Fruit fly (Drosophila melanogaster) whole organism, embryonic: Measurements from ENCODE around the gene pug.

ENCODE experiments used
- B-H2 ChIP-seq: fragments of 200-800 bp; sonication (Bioruptor generic); optimal IDR thresholded peaks from 2 replicates; lab custom pipeline; 2018; ENCODE audit warnings: missing biosample characterization, mild to moderate bottlenecking, missing genetic modification characterization
- BEAF-32 ChIP-seq: fragments of 200-800 bp; sonication (Bioruptor generic); optimal IDR thresholded peaks from 3 replicates; lab custom pipeline; 2017; ENCODE audit warnings: missing biosample characterization, missing genetic modification characterization, mild to moderate bottlenecking, moderate library complexity, missing genetic modification reagents
- CG10147 ChIP-seq: fragments of 200-800 bp; sonication (Bioruptor generic); optimal IDR thresholded peaks from 2 replicates; lab custom pipeline; 2019; ENCODE audit warnings: missing biosample characterization, mild to moderate bottlenecking, missing genetic modification characterization, moderate library complexity
- CG10209 ChIP-seq: fragments of 200-800 bp; sonication (Bioruptor generic); optimal IDR thresholded peaks from 3 replicates; lab custom pipeline; 2017; ENCODE audit warnings: missing biosample characterization, mild to moderate bottlenecking, missing genetic modification characterization, missing genetic modification reagents
- CG10979 ChIP-seq: fragments of 200-800 bp; sonication (Bioruptor generic); optimal IDR thresholded peaks from 2 replicates; lab custom pipeline; 2018; ENCODE audit warnings: missing biosample characterization, mild to moderate bottlenecking, missing genetic modification characterization, moderate library complexity
- CG11085 ChIP-seq: fragments of 200-800 bp; sonication (Bioruptor generic); IDR thresholded peaks from 2 replicates; pipeline ENCODE4 v1.3.6; 2022; ENCODE audit warnings: missing biosample characterization, missing genetic modification characterization
- CG11504 ChIP-seq: fragments of 200-800 bp; sonication (Bioruptor generic); optimal IDR thresholded peaks from 3 replicates; lab custom pipeline; 2019; ENCODE audit warnings: missing biosample characterization, mild to moderate bottlenecking, missing genetic modification characterization, moderate library complexity
- CG15011 ChIP-seq: fragments of 200-800 bp; sonication (Bioruptor generic); optimal IDR thresholded peaks from 3 replicates; lab custom pipeline; 2018; ENCODE audit warnings: missing biosample characterization, mild to moderate bottlenecking, missing genetic modification characterization
- CG17361 ChIP-seq: fragments of 200-800 bp; sonication (Bioruptor generic); IDR thresholded peaks from 3 replicates; pipeline ENCODE4 v1.3.6; 2022; ENCODE audit warnings: missing biosample characterization, missing genetic modification characterization
- CG17568 ChIP-seq: fragments of 200-800 bp; sonication (Bioruptor generic); optimal IDR thresholded peaks from 2 replicates; lab custom pipeline; 2018; ENCODE audit warnings: missing biosample characterization, mild to moderate bottlenecking, missing genetic modification characterization, moderate library complexity
- CG17612 ChIP-seq: fragments of 200-800 bp; sonication (Bioruptor generic); IDR thresholded peaks from 2 replicates; pipeline ENCODE4 v1.3.6; 2022; ENCODE audit warnings: missing biosample characterization, missing genetic modification characterization
- CG17912 ChIP-seq: fragments of 200-800 bp; sonication (Bioruptor generic); optimal IDR thresholded peaks from 2 replicates; lab custom pipeline; 2018; ENCODE audit warnings: missing biosample characterization, mild to moderate bottlenecking, missing genetic modification characterization
- CG1792 ChIP-seq: fragments of 200-800 bp; sonication (Bioruptor generic); optimal IDR thresholded peaks from 2 replicates; lab custom pipeline; 2016; ENCODE audit warnings: missing biosample characterization, missing genetic modification characterization
- CG2120 ChIP-seq: fragments of 200-800 bp; sonication (Bioruptor generic); optimal IDR thresholded peaks from 3 replicates; lab custom pipeline; 2016; ENCODE audit warnings: missing biosample characterization, missing genetic modification characterization
- CG2202 ChIP-seq: fragments of 200-800 bp; sonication (Bioruptor generic); optimal IDR thresholded peaks from 2 replicates; lab custom pipeline; 2018; ENCODE audit warnings: missing biosample characterization, mild to moderate bottlenecking, missing genetic modification characterization
- CG2678 ChIP-seq: fragments of 200-800 bp; sonication (Bioruptor generic); optimal IDR thresholded peaks from 3 replicates; lab custom pipeline; 2019; ENCODE audit warnings: missing biosample characterization, mild to moderate bottlenecking, missing genetic modification characterization, moderate library complexity
- CG2875 ChIP-seq: fragments of 200-800 bp; sonication (Bioruptor generic); optimal IDR thresholded peaks from 2 replicates; lab custom pipeline; 2017; ENCODE audit warnings: missing biosample characterization, mild to moderate bottlenecking, missing genetic modification characterization, missing genetic modification reagents
- CG3163 ChIP-seq: fragments of 200-800 bp; sonication (Bioruptor generic); optimal IDR thresholded peaks from 3 replicates; lab custom pipeline; 2016; ENCODE audit warnings: missing biosample characterization, missing genetic modification characterization
- CG5180 ChIP-seq: fragments of 200-800 bp; sonication (Bioruptor generic); optimal IDR thresholded peaks from 3 replicates; lab custom pipeline; 2017; ENCODE audit warnings: missing biosample characterization, missing genetic modification characterization, mild to moderate bottlenecking, moderate library complexity, missing genetic modification reagents
- CG6254 ChIP-seq: fragments of 200-800 bp; sonication (Bioruptor generic); optimal IDR thresholded peaks from 3 replicates; lab custom pipeline; 2017; ENCODE audit warnings: mild to moderate bottlenecking, missing biosample characterization, missing genetic modification reagents, missing genetic modification characterization
- CG9609 ChIP-seq: fragments of 200-800 bp; sonication (Bioruptor generic); optimal IDR thresholded peaks from 3 replicates; lab custom pipeline; 2016; ENCODE audit warnings: missing biosample characterization, missing genetic modification characterization
- CG9727 ChIP-seq: fragments of 200-800 bp; sonication (Bioruptor generic); optimal IDR thresholded peaks from 3 replicates; lab custom pipeline; 2017; ENCODE audit warnings: missing biosample characterization, mild to moderate bottlenecking, missing genetic modification characterization
- D19A ChIP-seq: fragments of 200-800 bp; optimal IDR thresholded peaks from 3 replicates; lab custom pipeline; 2019; ENCODE audit warnings: missing biosample characterization, mild to moderate bottlenecking, missing genetic modification characterization, moderate library complexity
- Dad ChIP-seq: fragments of 200-800 bp; sonication (Bioruptor generic); optimal IDR thresholded peaks from 3 replicates; lab custom pipeline; 2016; ENCODE audit warnings: missing biosample characterization, missing genetic modification characterization
- Doc2 ChIP-seq: fragments of 200-800 bp; sonication (Bioruptor generic); IDR thresholded peaks from 2 replicates; pipeline ENCODE4 v1.3.6; 2022; ENCODE audit warnings: missing biosample characterization, missing genetic modification characterization
- E2f2 ChIP-seq: fragments of 200-800 bp; sonication (Bioruptor generic); IDR thresholded peaks from 2 replicates; pipeline ENCODE4 v1.3.6; 2022; ENCODE audit warnings: missing biosample characterization, missing genetic modification characterization
- Ets65A ChIP-seq: fragments of 200-800 bp; sonication (Bioruptor generic); peaks from one replicate; lab custom pipeline; 2016; ENCODE audit warnings: missing biosample characterization, missing genetic modification characterization
- GATAe ChIP-seq: fragments of 200-800 bp; sonication (Bioruptor generic); conservative IDR thresholded peaks from 2 replicates; pipeline ENCODE4 v1.3.6; 2022; ENCODE audit warnings: missing biosample characterization, missing genetic modification characterization
- Gsc ChIP-seq: fragments of 200-800 bp; sonication (Bioruptor generic); IDR thresholded peaks from 2 replicates; pipeline ENCODE4 v1.3.6; 2022; ENCODE audit warnings: missing biosample characterization, missing genetic modification characterization
- H15 ChIP-seq: fragments of 200-800 bp; sonication (Bioruptor generic); IDR thresholded peaks from 3 replicates; pipeline ENCODE4 v1.3.6; 2022; ENCODE audit warnings: missing biosample characterization, missing genetic modification characterization
- Nf-YC ChIP-seq: fragments of 200-800 bp; optimal IDR thresholded peaks from 3 replicates; lab custom pipeline; 2019; ENCODE audit warnings: missing biosample characterization, mild to moderate bottlenecking, missing genetic modification characterization, moderate library complexity
- bigmax ChIP-seq: fragments of 200-800 bp; sonication (Bioruptor generic); optimal IDR thresholded peaks from 2 replicates; lab custom pipeline; 2018; ENCODE audit warnings: missing biosample characterization, mild to moderate bottlenecking, missing genetic modification characterization
- bsh ChIP-seq, 2 experiments: fragments of 200-800 bp; sonication (Bioruptor generic); optimal IDR thresholded peaks; 2 replicates each; lab custom pipeline; 2017 to 2018; ENCODE audit warnings: mild to moderate bottlenecking in 2 of 2, missing biosample characterization in 2 of 2, missing genetic modification characterization in 2 of 2, moderate library complexity in 1 of 2
- ci ChIP-seq: fragments of 200-800 bp; sonication (Bioruptor generic); IDR thresholded peaks from 3 replicates; pipeline ENCODE4 v1.3.6; 2022; ENCODE audit warnings: missing biosample characterization, missing genetic modification characterization
- da ChIP-seq: fragments of 200-800 bp; sonication (Bioruptor generic); optimal IDR thresholded peaks from 2 replicates; lab custom pipeline; 2016; ENCODE audit warnings: missing biosample characterization, missing genetic modification characterization
- fru ChIP-seq: fragments of >200 bp; optimal IDR thresholded peaks from 2 replicates; lab custom pipeline; 2017
- gem ChIP-seq: fragments of 200-800 bp; sonication (Bioruptor generic); optimal IDR thresholded peaks from 2 replicates; lab custom pipeline; 2019; ENCODE audit warnings: missing biosample characterization, mild to moderate bottlenecking, missing genetic modification characterization, moderate library complexity
- grau ChIP-seq: fragments of 200-800 bp; optimal IDR thresholded peaks from 3 replicates; lab custom pipeline; 2019; ENCODE audit warnings: missing biosample characterization, mild to moderate bottlenecking, missing genetic modification characterization, moderate library complexity
- ham ChIP-seq: fragments of 200-800 bp; sonication (Bioruptor generic); IDR thresholded peaks from 2 replicates; pipeline ENCODE4 v1.3.6; 2022; ENCODE audit warnings: missing biosample characterization, missing genetic modification characterization
- ind ChIP-seq: fragments of 200-800 bp; sonication (Bioruptor generic); optimal IDR thresholded peaks from 3 replicates; lab custom pipeline; 2016; ENCODE audit warnings: missing biosample characterization, missing genetic modification characterization
- kni ChIP-seq: fragments of 200-800 bp; sonication (Bioruptor generic); optimal IDR thresholded peaks from 3 replicates; lab custom pipeline; 2017; ENCODE audit warnings: mild to moderate bottlenecking, missing biosample characterization, missing genetic modification reagents, missing genetic modification characterization
- nom ChIP-seq: fragments of 200-800 bp; sonication (Bioruptor generic); optimal IDR thresholded peaks from 2 replicates; lab custom pipeline; 2017; ENCODE audit warnings: missing biosample characterization, missing genetic modification characterization, mild to moderate bottlenecking, moderate library complexity, missing genetic modification reagents
- odd ChIP-seq: fragments of 200-800 bp; sonication (Bioruptor generic); optimal IDR thresholded peaks from 2 replicates; lab custom pipeline; 2017; ENCODE audit warnings: missing biosample characterization, mild to moderate bottlenecking, missing genetic modification characterization
- pita ChIP-seq: fragments of 200-800 bp; sonication (Bioruptor generic); optimal IDR thresholded peaks from 2 replicates; lab custom pipeline; 2017; ENCODE audit warnings: missing biosample characterization, mild to moderate bottlenecking, missing genetic modification characterization
- ranshi ChIP-seq: fragments of 200-800 bp; sonication (Bioruptor generic); IDR thresholded peaks from 2 replicates; pipeline ENCODE4 v1.3.6; 2022; ENCODE audit warnings: missing biosample characterization, missing genetic modification characterization
- slbo ChIP-seq: fragments of 200-800 bp; sonication (Bioruptor generic); IDR thresholded peaks from 2 replicates; pipeline ENCODE4 v1.3.6; 2022; ENCODE audit warnings: missing biosample characterization, missing genetic modification characterization
- slp2 ChIP-seq: fragments of 200-800 bp; sonication (Bioruptor generic); optimal IDR thresholded peaks from 2 replicates; lab custom pipeline; 2016; ENCODE audit warnings: missing biosample characterization, missing genetic modification characterization
- sqz ChIP-seq: fragments of 200-800 bp; sonication (Bioruptor generic); optimal IDR thresholded peaks from 3 replicates; lab custom pipeline; 2018; ENCODE audit warnings: missing biosample characterization, mild to moderate bottlenecking, missing genetic modification characterization
- tap ChIP-seq: fragments of 200-800 bp; optimal IDR thresholded peaks from 3 replicates; lab custom pipeline; 2019; ENCODE audit warnings: missing biosample characterization, mild to moderate bottlenecking, missing genetic modification characterization, moderate library complexity
- unpg ChIP-seq: fragments of 200-800 bp; sonication (Bioruptor generic); optimal IDR thresholded peaks from 3 replicates; lab custom pipeline; 2018; ENCODE audit warnings: missing biosample characterization, mild to moderate bottlenecking, missing genetic modification characterization, moderate library complexity
- wdn ChIP-seq: fragments of 200-800 bp; sonication (Bioruptor generic); IDR thresholded peaks from 2 replicates; pipeline ENCODE4 v1.3.6; 2022; ENCODE audit warnings: missing biosample characterization, missing genetic modification characterization
- wor ChIP-seq: fragments of 200-800 bp; sonication (Bioruptor generic); IDR thresholded peaks from 2 replicates; pipeline ENCODE4 v1.3.6; 2022; ENCODE audit warnings: missing biosample characterization, missing genetic modification characterization

Gene pug

dm6 chr3R:10661098-10661497, 35.2 kb upstream of the pug start (continued):
- TF ChIP-seq CG17361 (peak; percentile 22; the same call in 1 of the 3 replicates), CG2202 (tag; lab: Kevin White, UChicago) (no peak), kni (GFP tag; lab: Kevin White, UChicago) (no peak), ranshi (GFP tag; lab: Robert Waterston, UW) (no peak), B-H2 (no peak), ham (GFP tag; lab: Robert Waterston, UW) (no peak), CG11085 (no peak), CG10147 (GFP tag; lab: Kevin White, UChicago) (no peak), CG17568 (GFP tag; lab: Kevin White, UChicago) (no peak), tap (tag; lab: Kevin White, UChicago) (no peak), GATAe (no peak), CG11504 (tag; lab: Kevin White, UChicago) (peak; percentile 13), odd (GFP tag; lab: Kevin White, UChicago) (no peak), slp2 (no peak), Nf-YC (tag; lab: Kevin White, UChicago) (no peak), CG17612 (no peak), grau (tag; lab: Kevin White, UChicago) (no peak), Dad (no peak), bsh (GFP tag; optimal IDR thresholded peaks at IDR 0.05; lab: Kevin White, UChicago) (peak; percentile 10 to 22), Ets65A (GFP tag; lab: Kevin White, UChicago) (no peak), bigmax (GFP tag; lab: Kevin White, UChicago) (no peak), slbo (GFP tag; lab: Robert Waterston, UW) (no peak), CG15011 (GFP tag; lab: Kevin White, UChicago) (no peak), E2f2 (GFP tag; lab: Robert Waterston, UW) (no peak), unpg (GFP tag; lab: Kevin White, UChicago) (peak; percentile 3), da (GFP tag; lab: Kevin White, UChicago) (no peak), CG10209 (GFP tag; lab: Kevin White, UChicago) (no peak), CG9609 (GFP tag; lab: Kevin White, UChicago) (no peak), ind (GFP tag; lab: Kevin White, UChicago) (no peak), sqz (GFP tag; lab: Kevin White, UChicago) (no peak), D19A (tag; lab: Kevin White, UChicago) (no peak), ci (GFP tag; lab: Robert Waterston, UW) (no peak), CG17912 (GFP tag; lab: Kevin White, UChicago) (no peak), CG1792 (no peak), Gsc (GFP tag; lab: Robert Waterston, UW) (no peak), pita (GFP tag; lab: Kevin White, UChicago) (no peak), CG9727 (GFP tag; lab: Kevin White, UChicago) (peak; percentile 6), wor (GFP tag; lab: Robert Waterston, UW) (no peak), CG3163 (no peak), CG6254 (GFP tag; lab: Kevin White, UChicago) (no peak), BEAF-32 (no peak), gem (tag; lab: Kevin White, UChicago) (peak; percentile 42), CG5180 (GFP tag; lab: Kevin White, UChicago) (no peak), fru (lab: Kevin White, UChicago) (no peak), wdn (no peak), CG2678 (no peak), CG10979 (tag; lab: Kevin White, UChicago) (peak; percentile 46), CG2875 (no peak), Doc2 (GFP tag; lab: Robert Waterston, UW) (no peak), nom (GFP tag; lab: Kevin White, UChicago) (peak; percentile 23), H15 (no peak), CG2120 (GFP tag; lab: Kevin White, UChicago) (no peak)
